Fruit fly (Drosophila melanogaster) whole organism, embryonic: Measurements from ENCODE around the gene CG12783.

Source experiments
- CG10543 ChIP-seq: fragments of 200-800 bp; sonication (Bioruptor generic); optimal IDR thresholded peaks from 3 replicates; lab custom pipeline; 2017; ENCODE audit warnings: missing biosample characterization, mild to moderate bottlenecking, missing genetic modification characterization, moderate library complexity
- CG11085 ChIP-seq: fragments of 200-800 bp; sonication (Bioruptor generic); IDR thresholded peaks from 2 replicates; pipeline ENCODE4 v1.3.6; 2022; ENCODE audit warnings: missing biosample characterization, missing genetic modification characterization
- CG12219 ChIP-seq: fragments of 200-800 bp; sonication (Bioruptor generic); optimal IDR thresholded peaks from 3 replicates; lab custom pipeline; 2018; ENCODE audit warnings: missing biosample characterization, mild to moderate bottlenecking, missing genetic modification characterization
- CG14667 ChIP-seq: fragments of 200-800 bp; sonication (Bioruptor generic); IDR thresholded peaks from 2 replicates; pipeline ENCODE4 v1.3.6; 2022; ENCODE audit warnings: missing biosample characterization, missing genetic modification characterization
- CG1529 ChIP-seq: fragments of 200-800 bp; sonication (Bioruptor generic); optimal IDR thresholded peaks from 3 replicates; lab custom pipeline; 2018; ENCODE audit warnings: missing biosample characterization, missing genetic modification characterization
- CG15514 ChIP-seq: fragments of 200-800 bp; sonication (Bioruptor generic); optimal IDR thresholded peaks from 3 replicates; lab custom pipeline; 2017; ENCODE audit warnings: missing biosample characterization, missing genetic modification characterization, mild to moderate bottlenecking, moderate library complexity, missing genetic modification reagents
- CG17328 ChIP-seq: fragments of 200-800 bp; sonication (Bioruptor generic); IDR thresholded peaks from 2 replicates; pipeline ENCODE4 v1.3.6; 2022; ENCODE audit warnings: missing biosample characterization, missing genetic modification characterization
- CG1832 ChIP-seq: fragments of 200-800 bp; sonication (Bioruptor generic); optimal IDR thresholded peaks from 2 replicates; lab custom pipeline; 2017; ENCODE audit warnings: missing biosample characterization, mild to moderate bottlenecking, missing genetic modification characterization, inconsistent platforms
- CG31224 ChIP-seq: fragments of 200-800 bp; sonication (Bioruptor generic); IDR thresholded peaks from 2 replicates; pipeline ENCODE4 v1.3.6; 2022; ENCODE audit warnings: missing biosample characterization, missing genetic modification characterization
- CG32767 ChIP-seq: fragments of 200-800 bp; sonication (Bioruptor generic); IDR thresholded peaks from 2 replicates; pipeline ENCODE4 v1.3.6; 2022; ENCODE audit warnings: missing biosample characterization, missing genetic modification characterization
- CG4328 ChIP-seq: fragments of 200-800 bp; sonication (Bioruptor generic); optimal IDR thresholded peaks from 3 replicates; lab custom pipeline; 2017; ENCODE audit warnings: missing biosample characterization, missing genetic modification reagents, missing genetic modification characterization
- CG4424 ChIP-seq: fragments of 200-800 bp; sonication (Bioruptor generic); optimal IDR thresholded peaks from 3 replicates; lab custom pipeline; 2016; ENCODE audit warnings: missing biosample characterization, missing genetic modification characterization
- CG6272 ChIP-seq: fragments of 200-800 bp; sonication (Bioruptor generic); IDR thresholded peaks from 2 replicates; pipeline ENCODE4 v1.3.6; 2022; ENCODE audit warnings: missing biosample characterization, missing genetic modification characterization
- CG6689 ChIP-seq: fragments of 200-800 bp; sonication (Bioruptor generic); IDR thresholded peaks from 2 replicates; pipeline ENCODE4 v1.3.6; 2022; ENCODE audit warnings: missing biosample characterization, missing genetic modification characterization
- CG7839 ChIP-seq: fragments of 200-800 bp; sonication (Bioruptor generic); optimal IDR thresholded peaks from 3 replicates; lab custom pipeline; 2018; ENCODE audit warnings: missing biosample characterization, mild to moderate bottlenecking, missing genetic modification characterization, moderate library complexity
- CG8281 ChIP-seq: fragments of 200-800 bp; sonication (Bioruptor generic); optimal IDR thresholded peaks from 2 replicates; lab custom pipeline; 2018; ENCODE audit warnings: missing biosample characterization, mild to moderate bottlenecking, missing genetic modification characterization, moderate library complexity
- CG8924 ChIP-seq: fragments of 200-800 bp; optimal IDR thresholded peaks from 3 replicates; lab custom pipeline; 2019; ENCODE audit warnings: missing biosample characterization, mild to moderate bottlenecking, missing genetic modification characterization, moderate library complexity
- CkIIα-i1 ChIP-seq: fragments of 200-800 bp; sonication (Bioruptor generic); IDR thresholded peaks from 2 replicates; pipeline ENCODE4 v1.3.6; 2022; ENCODE audit warnings: missing biosample characterization, missing genetic modification characterization
- D19A ChIP-seq: fragments of 200-800 bp; optimal IDR thresholded peaks from 3 replicates; lab custom pipeline; 2019; ENCODE audit warnings: missing biosample characterization, mild to moderate bottlenecking, missing genetic modification characterization, moderate library complexity
- Doc3 ChIP-seq: fragments of 200-800 bp; sonication (Bioruptor generic); IDR thresholded peaks from 3 replicates; pipeline ENCODE4 v1.3.6; 2022; ENCODE audit warnings: missing biosample characterization, missing genetic modification characterization; ENCODE audit not compliant: partially characterized antibody
- Fer1 ChIP-seq: fragments of 200-800 bp; sonication (Bioruptor generic); optimal IDR thresholded peaks from 2 replicates; lab custom pipeline; 2017; ENCODE audit warnings: missing biosample characterization, mild to moderate bottlenecking, missing genetic modification characterization
- HHEX ChIP-seq: fragments of 200-800 bp; sonication (Bioruptor generic); optimal IDR thresholded peaks from 3 replicates; lab custom pipeline; 2017; ENCODE audit warnings: missing biosample characterization, mild to moderate bottlenecking, missing genetic modification characterization, missing genetic modification reagents
- Hr3 ChIP-seq: fragments of 200-800 bp; sonication (Bioruptor generic); optimal IDR thresholded peaks from 3 replicates; lab custom pipeline; 2016; ENCODE audit warnings: missing biosample characterization, missing genetic modification characterization
- Kr ChIP-seq: fragments of 200-800 bp; sonication (Bioruptor generic); optimal IDR thresholded peaks from 2 replicates; lab custom pipeline; 2017; ENCODE audit warnings: missing biosample characterization, mild to moderate bottlenecking, missing genetic modification characterization
- Lhr ChIP-seq: fragments of 200-800 bp; sonication (Bioruptor generic); optimal IDR thresholded peaks from 3 replicates; lab custom pipeline; 2017; ENCODE audit warnings: mild to moderate bottlenecking, missing biosample characterization, missing genetic modification reagents, missing genetic modification characterization
- Oaz ChIP-seq: fragments of 200-800 bp; sonication (Bioruptor generic); IDR thresholded peaks from 2 replicates; pipeline ENCODE4 v1.3.6; 2022; ENCODE audit warnings: missing biosample characterization, missing genetic modification characterization
- Rfx ChIP-seq: fragments of 200-800 bp; sonication (Bioruptor generic); IDR thresholded peaks from 2 replicates; pipeline ENCODE4 v1.3.6; 2022; ENCODE audit warnings: missing biosample characterization, missing genetic modification characterization
- Sox102F ChIP-seq: fragments of 200-800 bp; sonication (Bioruptor generic); optimal IDR thresholded peaks from 2 replicates; lab custom pipeline; 2018; ENCODE audit warnings: missing biosample characterization, mild to moderate bottlenecking, missing genetic modification characterization, moderate library complexity
- Sry-δ ChIP-seq: fragments of 200-800 bp; sonication (Bioruptor generic); optimal IDR thresholded peaks from 2 replicates; lab custom pipeline; 2016; ENCODE audit warnings: missing biosample characterization, missing genetic modification characterization
- aop ChIP-seq: fragments of 200-800 bp; sonication (Bioruptor generic); IDR thresholded peaks from 2 replicates; pipeline ENCODE4 v1.3.6; 2022; ENCODE audit warnings: missing biosample characterization, missing genetic modification characterization
- ase ChIP-seq: fragments of 200-800 bp; sonication (Bioruptor generic); IDR thresholded peaks from 3 replicates; pipeline ENCODE4 v1.3.6; 2022; ENCODE audit warnings: missing biosample characterization, missing genetic modification characterization
- cg ChIP-seq: fragments of 200-800 bp; sonication (Bioruptor generic); optimal IDR thresholded peaks from 3 replicates; lab custom pipeline; 2019; ENCODE audit warnings: missing biosample characterization, mild to moderate bottlenecking, missing genetic modification characterization, moderate library complexity
- chif ChIP-seq, 2 experiments: fragments of 200-800 bp; sonication (Bioruptor generic); optimal IDR thresholded peaks; 3 replicates each; lab custom pipeline; 2016; ENCODE audit warnings: missing biosample characterization in 2 of 2, missing genetic modification characterization in 2 of 2
- chinmo ChIP-seq: fragments of 200-800 bp; sonication (Bioruptor generic); IDR thresholded peaks from 4 replicates; pipeline ENCODE4 v1.3.6; 2022; ENCODE audit warnings: missing biosample characterization, missing genetic modification characterization; ENCODE audit not compliant: partially characterized antibody
- da ChIP-seq: fragments of 200-800 bp; sonication (Bioruptor generic); optimal IDR thresholded peaks from 2 replicates; lab custom pipeline; 2016; ENCODE audit warnings: missing biosample characterization, missing genetic modification characterization
- ftz-f1 ChIP-seq: fragments of 200-800 bp; sonication (Bioruptor generic); optimal IDR thresholded peaks from 2 replicates; lab custom pipeline; 2016; ENCODE audit warnings: missing biosample characterization, missing genetic modification characterization
- gcm ChIP-seq: fragments of 200-800 bp; sonication (Bioruptor generic); optimal IDR thresholded peaks from 2 replicates; lab custom pipeline; 2019; ENCODE audit warnings: missing biosample characterization, mild to moderate bottlenecking, missing genetic modification characterization, moderate library complexity
- gsb-n ChIP-seq: fragments of 200-800 bp; sonication (Bioruptor generic); optimal IDR thresholded peaks from 3 replicates; lab custom pipeline; 2018; ENCODE audit warnings: missing biosample characterization, mild to moderate bottlenecking, missing genetic modification characterization
- inv ChIP-seq: fragments of 200-800 bp; sonication (Bioruptor generic); IDR thresholded peaks from 2 replicates; pipeline ENCODE4 v1.3.6; 2022; ENCODE audit warnings: missing biosample characterization, missing genetic modification characterization; ENCODE audit not compliant: partially characterized antibody
- jing ChIP-seq: fragments of 200-800 bp; sonication (Bioruptor generic); optimal IDR thresholded peaks from 2 replicates; lab custom pipeline; 2018; ENCODE audit warnings: missing biosample characterization, mild to moderate bottlenecking, missing genetic modification characterization
- kah ChIP-seq: fragments of 200-800 bp; sonication (Bioruptor generic); optimal IDR thresholded peaks from 2 replicates; lab custom pipeline; 2018; ENCODE audit warnings: missing biosample characterization, mild to moderate bottlenecking, missing genetic modification characterization
- nerfin-2 ChIP-seq: fragments of 200-800 bp; sonication (Bioruptor generic); IDR thresholded peaks from 2 replicates; pipeline ENCODE4 v1.3.6; 2022; ENCODE audit warnings: missing biosample characterization, missing genetic modification characterization; ENCODE audit not compliant: partially characterized antibody
- pb ChIP-seq: fragments of 200-800 bp; sonication (Bioruptor generic); optimal IDR thresholded peaks from 3 replicates; lab custom pipeline; 2016; ENCODE audit warnings: missing biosample characterization, missing genetic modification characterization
- pum ChIP-seq: fragments of 200-800 bp; sonication (Bioruptor generic); optimal IDR thresholded peaks from 2 replicates; lab custom pipeline; 2016; ENCODE audit warnings: missing biosample characterization, missing genetic modification characterization
- shn ChIP-seq: fragments of 200-800 bp; sonication (Bioruptor generic); optimal IDR thresholded peaks from 3 replicates; lab custom pipeline; 2016; ENCODE audit warnings: missing biosample characterization, missing genetic modification characterization
- tup ChIP-seq: fragments of 200-800 bp; sonication (Bioruptor generic); optimal IDR thresholded peaks from 2 replicates; lab custom pipeline; 2016; ENCODE audit warnings: missing biosample characterization, mild to moderate bottlenecking, missing genetic modification characterization, moderate library complexity
- usp ChIP-seq: fragments of >200 bp; optimal IDR thresholded peaks from 2 replicates; lab custom pipeline; 2017; ENCODE audit warnings: missing biosample characterization, missing genetic modification characterization
- z ChIP-seq: fragments of 200-800 bp; sonication (Bioruptor generic); IDR thresholded peaks from 3 replicates; pipeline ENCODE4 v1.3.6; 2022; ENCODE audit warnings: missing biosample characterization, missing genetic modification characterization

CG12783 gene

dm6 chr3R:16655494-16656493 lies 42.6 kb upstream of the CG12783 start, which contains the start of gene modSP (continued):
- peak; percentile 12 for TF ChIP-seq CG8281 (tag; lab: Kevin White, UChicago)
- no peak for TF ChIP-seq shn
- no peak for TF ChIP-seq CG4328 (GFP tag; lab: Kevin White, UChicago)
- peak; percentile 94 for TF ChIP-seq Lhr (GFP tag; lab: Kevin White, UChicago)
- no peak for TF ChIP-seq gsb-n (tag; lab: Kevin White, UChicago)
- no peak for TF ChIP-seq ftz-f1 (GFP tag; lab: Kevin White, UChicago)
- TF ChIP-seq CG10543 (GFP tag; lab: Kevin White, UChicago): peak; percentile 16
- TF ChIP-seq CG7839: no peak
- no peak for TF ChIP-seq Fer1 (GFP tag; lab: Kevin White, UChicago)
- no peak for TF ChIP-seq CG1832
- peak; percentile 83 for TF ChIP-seq z (GFP tag; lab: Robert Waterston, UW)
- no peak for TF ChIP-seq kah (GFP tag; lab: Kevin White, UChicago)
- TF ChIP-seq Kr (GFP tag; lab: Kevin White, UChicago): no peak
- peak; percentile 91 for TF ChIP-seq chinmo (GFP tag; lab: Robert Waterston, UW)
- TF ChIP-seq CkIIα-i1 (GFP tag; lab: Robert Waterston, UW): no peak
- TF ChIP-seq Sry-δ: peak; percentile 49
- no peak for TF ChIP-seq da (GFP tag; lab: Kevin White, UChicago)
- TF ChIP-seq CG17328 (GFP tag; lab: Robert Waterston, UW): 0 out of 2 replicates have a peak, but pooled peaks have one; percentile 12
- TF ChIP-seq CG14667 (GFP tag; lab: Robert Waterston, UW): no peak
- TF ChIP-seq Sox102F (GFP tag; lab: Kevin White, UChicago): peak; percentile 35
- TF ChIP-seq CG6689 (GFP tag; lab: Robert Waterston, UW): no peak; the same call in 1 of the 2 replicates
- TF ChIP-seq CG32767 (GFP tag; lab: Robert Waterston, UW): no peak
- no peak for TF ChIP-seq CG1529 (GFP tag; lab: Kevin White, UChicago)
- peak; percentile 49; the same call in 2 of the 3 replicates for TF ChIP-seq Doc3 (GFP tag; lab: Robert Waterston, UW)
- TF ChIP-seq CG8924 (tag; lab: Kevin White, UChicago): peak; percentile 35
- TF ChIP-seq D19A (tag; lab: Kevin White, UChicago): peak; percentile 39
- no peak for TF ChIP-seq cg (GFP tag; lab: Kevin White, UChicago)
- TF ChIP-seq pb (GFP tag; lab: Kevin White, UChicago): peak; percentile 22
- no peak for TF ChIP-seq usp (GFP tag; lab: Kevin White, UChicago)
- no peak for TF ChIP-seq jing
- peak in 1 of 2 experiments; percentile 33 for TF ChIP-seq chif (GFP tag; optimal IDR thresholded peaks at IDR 0.05; lab: Kevin White, UChicago)
- no peak for TF ChIP-seq CG12219 (GFP tag; lab: Kevin White, UChicago)
- no peak for TF ChIP-seq tup (GFP tag; lab: Kevin White, UChicago)
- TF ChIP-seq aop (GFP tag; lab: Robert Waterston, UW): no peak
- peak; percentile 48; the same call in 1 of the 2 replicates for TF ChIP-seq inv
- TF ChIP-seq Rfx: peak; percentile 56; the same call in 1 of the 2 replicates
- TF ChIP-seq nerfin-2: peak; percentile 86
- no peak for TF ChIP-seq CG6272 (GFP tag; lab: Robert Waterston, UW)
- TF ChIP-seq Oaz (GFP tag; lab: Robert Waterston, UW): no peak
- TF ChIP-seq CG15514 (GFP tag; lab: Kevin White, UChicago): peak; percentile 50
- no peak for TF ChIP-seq CG4424 (GFP tag; lab: Kevin White, UChicago)
- peak; percentile 38 for TF ChIP-seq Hr3
- TF ChIP-seq HHEX (GFP tag; lab: Kevin White, UChicago): no peak
- TF ChIP-seq CG31224: no peak; the same call in 1 of the 2 replicates
- no peak for TF ChIP-seq pum (GFP tag; lab: Kevin White, UChicago)
- TF ChIP-seq ase (GFP tag; lab: Robert Waterston, UW): 0 out of 3 replicates have a peak, but pooled peaks have one; percentile 39
- TF ChIP-seq gcm (GFP tag; lab: Kevin White, UChicago): no peak
- TF ChIP-seq CG11085: 0 out of 2 replicates have a peak, but pooled peaks have one; percentile 15
